Worm (Caenorhabditis elegans) whole organism, early embryonic: ENCODE measurements around the gene F44D12.16.

Experiments used
- ceh-36 ChIP-seq: sonication (generic microtip); optimal IDR thresholded peaks from 2 replicates; lab custom pipeline; 2016; ENCODE audit warnings: missing genetic modification characterization, inconsistent platforms, missing compliant biosample characterization
- flt-1 ChIP-seq: fragments of 200-800 bp; sonication (Bioruptor generic); IDR thresholded peaks from 2 replicates; pipeline ENCODE4 v1.3.6; 2022; ENCODE audit warnings: missing genetic modification characterization, missing compliant biosample characterization
- hnd-1 ChIP-seq: sonication (generic microtip); optimal IDR thresholded peaks from 2 replicates; lab custom pipeline; 2016; ENCODE audit warnings: missing genetic modification characterization, missing compliant biosample characterization

DNA sequence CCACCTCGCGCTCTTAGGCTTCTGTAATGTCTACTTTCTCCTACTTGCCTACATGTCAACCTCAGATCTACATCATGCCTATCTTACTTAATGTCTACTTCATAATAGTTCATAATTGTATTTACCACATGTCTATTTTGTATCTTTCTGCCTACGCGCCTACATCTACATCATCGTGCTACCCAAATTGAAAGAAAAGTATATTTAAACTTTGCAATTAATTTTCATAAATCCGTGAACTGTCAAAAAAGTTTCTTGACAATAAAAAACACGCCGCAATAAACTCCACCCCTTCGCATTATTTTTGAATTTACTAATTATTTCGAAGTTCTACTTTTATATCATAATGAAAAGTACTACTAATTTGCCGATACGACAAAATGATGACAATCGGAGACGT is 5.9 kb upstream of the F44D12.16 start, which contains the start of gene F44D12.8:
- TF ChIP-seq ceh-36 (tag; lab: Kevin White, UChicago) (no peak), flt-1 (GFP tag; lab: Robert Waterston, UW) (no peak), hnd-1 (no peak)
